Fruit fly (Drosophila melanogaster): ENCODE results near the gene orb2.

orb2 gene

DNA sequence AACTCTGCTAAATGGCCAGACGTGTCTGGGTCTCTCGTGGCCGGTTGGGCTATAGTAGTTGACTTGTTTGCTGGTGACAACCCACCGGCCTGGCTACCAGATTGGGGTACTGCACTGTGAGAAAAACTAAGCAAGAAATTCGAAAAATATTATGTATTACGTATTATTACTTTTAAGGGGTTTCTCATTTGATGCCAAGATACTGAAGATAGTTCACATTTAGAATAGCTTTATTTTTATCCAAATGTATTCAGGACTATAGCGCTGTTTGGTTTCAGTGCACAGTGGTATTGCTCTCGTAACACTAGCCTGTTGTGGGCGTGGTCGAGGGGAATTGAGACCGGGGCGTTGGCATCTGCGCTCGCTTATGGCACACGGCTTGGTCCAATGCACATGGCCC lies 33.6 kb downstream of the orb2 start (continued):
- no peak for TF ChIP-seq CG14860 (GFP tag; IDR thresholded peaks at IDR 0.05; ENCODE audit: partially characterized antibody)
- peak; percentile 49 for TF ChIP-seq Hmr (GFP tag; optimal IDR thresholded peaks at IDR 0.05)
- peak; percentile 84 for TF ChIP-seq Fer1 (GFP tag; optimal IDR thresholded peaks at IDR 0.05)
- TF ChIP-seq CG3995 (GFP tag; optimal IDR thresholded peaks at IDR 0.05): peak; percentile 12
- TF ChIP-seq peb (GFP tag; IDR thresholded peaks at IDR 0.05): peak; percentile 42; the same call in 1 of the 2 replicates
- no peak for TF ChIP-seq emc (GFP tag; optimal IDR thresholded peaks at IDR 0.05)
- peak; percentile 23 for TF ChIP-seq NK7.1 (GFP tag; optimal IDR thresholded peaks at IDR 0.05)
- peak; percentile 66 to 73 for TF ChIP-seq dpn (GFP tag; optimal IDR thresholded peaks at IDR 0.05)
- TF ChIP-seq CG14710 (tag; optimal IDR thresholded peaks at IDR 0.05): peak; percentile 27
- no peak for TF ChIP-seq CG15479 (GFP tag; optimal IDR thresholded peaks at IDR 0.05)
- TF ChIP-seq CG12155 (GFP tag; optimal IDR thresholded peaks at IDR 0.05): peak; percentile 36
- TF ChIP-seq CG7357 (GFP tag; IDR thresholded peaks at IDR 0.05): peak; percentile 52; the same call in 1 of the 3 replicates
- TF ChIP-seq Sox102F (GFP tag; optimal IDR thresholded peaks at IDR 0.05): peak; percentile 85
- TF ChIP-seq CG11247 (GFP tag; IDR thresholded peaks at IDR 0.05): peak; percentile 52
- no peak for TF ChIP-seq CG7271 (tag; optimal IDR thresholded peaks at IDR 0.05)
- no peak for TF ChIP-seq yki (optimal IDR thresholded peaks at IDR 0.05)
- peak; percentile 14; the same call in 1 of the 4 replicates for TF ChIP-seq Gug (GFP tag; IDR thresholded peaks at IDR 0.05)
- peak; percentile 73 for TF ChIP-seq CG17328 (GFP tag; IDR thresholded peaks at IDR 0.05)
- TF ChIP-seq CG8281 (tag; optimal IDR thresholded peaks at IDR 0.05): no peak
- no peak for TF ChIP-seq dm (GFP tag; optimal IDR thresholded peaks at IDR 0.05)
- TF ChIP-seq CG15696 (tag; optimal IDR thresholded peaks at IDR 0.05): no peak
- peak; percentile 51; the same call in 2 of the 3 replicates for TF ChIP-seq CG14050 (GFP tag; IDR thresholded peaks at IDR 0.05)
- TF ChIP-seq NFAT (GFP tag; IDR thresholded peaks at IDR 0.05): peak; percentile 37; the same call in 1 of the 2 replicates
- TF ChIP-seq ase (GFP tag; IDR thresholded peaks at IDR 0.05): peak; percentile 51; the same call in 1 of the 3 replicates
- TF ChIP-seq gro (GFP tag; optimal IDR thresholded peaks at IDR 0.05): peak; percentile 36
- TF ChIP-seq CG1792 (GFP tag; optimal IDR thresholded peaks at IDR 0.05): peak; percentile 54
- peak; percentile 16 for TF ChIP-seq CG31365 (tag; optimal IDR thresholded peaks at IDR 0.05)
- TF ChIP-seq CG3407 (GFP tag; optimal IDR thresholded peaks at IDR 0.05): peak; percentile 24
- TF ChIP-seq CG1602 (GFP tag; optimal IDR thresholded peaks at IDR 0.05): peak; percentile 37
- no peak for TF ChIP-seq CG13775 (GFP tag; optimal IDR thresholded peaks at IDR 0.05)
- no peak for TF ChIP-seq Lim3 (GFP tag; IDR thresholded peaks at IDR 0.05)
- no peak for TF ChIP-seq mirr (GFP tag; optimal IDR thresholded peaks at IDR 0.05)
- TF ChIP-seq CG13296 (GFP tag; optimal IDR thresholded peaks at IDR 0.05): peak; percentile 57
- no peak for TF ChIP-seq CG11696 (GFP tag; IDR thresholded peaks at IDR 0.05)
- peak; percentile 72 for TF ChIP-seq CG13424 (tag; optimal IDR thresholded peaks at IDR 0.05)
- TF ChIP-seq kay (GFP tag; optimal IDR thresholded peaks at IDR 0.05): no peak
- no peak for TF ChIP-seq zf30C (GFP tag; optimal IDR thresholded peaks at IDR 0.05)
- TF ChIP-seq sens (GFP tag): peak; percentile 93
- TF ChIP-seq CG11093 (GFP tag; IDR thresholded peaks at IDR 0.05): no peak; the same call in 2 of the 3 replicates
- no peak for TF ChIP-seq CG6813 (GFP tag; optimal IDR thresholded peaks at IDR 0.05)
- TF ChIP-seq Hr39 (optimal IDR thresholded peaks at IDR 0.05): no peak
- TF ChIP-seq Lpt (GFP tag; optimal IDR thresholded peaks at IDR 0.05): no peak
- TF ChIP-seq sr (GFP tag; IDR thresholded peaks at IDR 0.05): no peak
- TF ChIP-seq CG11695 (GFP tag; IDR thresholded peaks at IDR 0.05): peak; percentile 47; the same call in 2 of the 3 replicates
- TF ChIP-seq BtbVII (GFP tag; optimal IDR thresholded peaks at IDR 0.05): peak; percentile 50
- TF ChIP-seq CG17568 (GFP tag; optimal IDR thresholded peaks at IDR 0.05): peak; percentile 29
- no peak for TF ChIP-seq eyg (GFP tag; optimal IDR thresholded peaks at IDR 0.05)
- TF ChIP-seq bbx (GFP tag; IDR thresholded peaks at IDR 0.05; ENCODE audit: partially characterized antibody): no peak
- peak; percentile 26 for TF ChIP-seq NC2β (GFP tag; optimal IDR thresholded peaks at IDR 0.05)
- TF ChIP-seq CG10565 (GFP tag; optimal IDR thresholded peaks at IDR 0.05): no peak
- TF ChIP-seq CG2120 (GFP tag; optimal IDR thresholded peaks at IDR 0.05): peak; percentile 70
- TF ChIP-seq sna (GFP tag; IDR thresholded peaks at IDR 0.05; ENCODE audit: partially characterized antibody): no peak

Measured in whole organism, embryonic.